Worm (Caenorhabditis elegans) whole organism, L4 larva: ENCODE results near the gene tost-1.

Source experiments
- D1046.2 ChIP-seq: fragments of 200-800 bp; sonication (Bioruptor generic); IDR thresholded peaks from 2 replicates; pipeline ENCODE4 v1.3.6; 2022; ENCODE audit warnings: missing genetic modification characterization, missing compliant biosample characterization
- F49E8.2 ChIP-seq: sonication (generic microtip); optimal IDR thresholded peaks from 2 replicates; lab custom pipeline; 2016; ENCODE audit warnings: missing compliant biosample characterization, mild to moderate bottlenecking, missing genetic modification characterization, borderline replicate concordance
- R02D3.7 ChIP-seq: fragments of 150-350 bp; sonication (generic microtip); optimal IDR thresholded peaks from 3 replicates; lab custom pipeline; 2014; ENCODE audit warnings: missing biosample characterization, missing genetic modification characterization
- Y105C5A.15 ChIP-seq: fragments of 200-800 bp; sonication (Bioruptor generic); IDR thresholded peaks from 2 replicates; pipeline ENCODE4 v1.3.6; 2022; ENCODE audit warnings: missing genetic modification characterization, missing compliant biosample characterization
- Y5F2A.4 ChIP-seq: fragments of 200-800 bp; sonication (Bioruptor generic); optimal IDR thresholded peaks from 2 replicates; lab custom pipeline; 2018; ENCODE audit warnings: mild to moderate bottlenecking, missing genetic modification characterization, missing compliant biosample characterization
- aha-1 ChIP-seq: fragments of 150-350 bp; peaks from one replicate; lab custom pipeline; 2014; ENCODE audit warnings: missing biosample characterization, missing genetic modification characterization
- arid-1 ChIP-seq: fragments of 200-800 bp; sonication (Bioruptor generic); conservative IDR thresholded peaks from 2 replicates; pipeline ENCODE4 v1.3.6; 2022; ENCODE audit warnings: missing genetic modification reagents, missing genetic modification characterization, missing compliant biosample characterization
- attf-4 ChIP-seq: sonication (generic microtip); optimal IDR thresholded peaks from 3 replicates; lab custom pipeline; 2017; ENCODE audit warnings: missing biosample characterization, missing genetic modification characterization
- ceh-32 ChIP-seq: sonication (generic microtip); optimal IDR thresholded peaks from 2 replicates; lab custom pipeline; 2016; ENCODE audit warnings: mild to moderate bottlenecking, missing genetic modification characterization, missing compliant biosample characterization; ENCODE audit not compliant: poor library complexity
- ceh-44 ChIP-seq: fragments of 200-800 bp; sonication (Bioruptor generic); IDR thresholded peaks from 2 replicates; pipeline ENCODE4 v1.3.6; 2022; ENCODE audit warnings: missing genetic modification reagents, missing genetic modification characterization, missing compliant biosample characterization
- ceh-82 ChIP-seq: sonication (generic microtip); optimal IDR thresholded peaks from 2 replicates; lab custom pipeline; 2017; ENCODE audit warnings: missing biosample characterization, missing genetic modification characterization
- daf-12 ChIP-seq: fragments of 150-350 bp; optimal IDR thresholded peaks from 2 replicates; lab custom pipeline; 2014; ENCODE audit warnings: missing biosample characterization, missing genetic modification reagents, missing genetic modification characterization
- daf-16 ChIP-seq, 3 experiments: sonication (generic microtip); optimal IDR thresholded peaks; 2 replicates each; lab custom pipeline; 2016 to 2017; ENCODE audit warnings: missing genetic modification characterization in 3 of 3, missing genetic modification reagents in 3 of 3, mild to moderate bottlenecking in 2 of 3, missing compliant biosample characterization in 2 of 3, missing biosample characterization in 1 of 3, moderate library complexity in 1 of 3
- daf-19 ChIP-seq: fragments of 200-800 bp; sonication (Bioruptor generic); conservative IDR thresholded peaks from 2 replicates; pipeline ENCODE4 v1.3.6; 2022; ENCODE audit warnings: missing genetic modification characterization, missing compliant biosample characterization
- dmd-6 ChIP-seq: fragments of 200-800 bp; sonication (Bioruptor generic); IDR thresholded peaks from 2 replicates; pipeline ENCODE4 v1.3.6; 2022; ENCODE audit warnings: missing genetic modification reagents, missing genetic modification characterization, missing compliant biosample characterization
- dpl-1 ChIP-seq: fragments of 150-350 bp; optimal IDR thresholded peaks from 2 replicates; lab custom pipeline; 2014; ENCODE audit warnings: missing biosample characterization, missing genetic modification reagents, missing genetic modification characterization
- egl-27 ChIP-seq: sonication (generic microtip); optimal IDR thresholded peaks from 3 replicates; lab custom pipeline; 2017; ENCODE audit warnings: missing biosample characterization, missing genetic modification reagents, missing genetic modification characterization
- fos-1 ChIP-seq: fragments of 150-350 bp; optimal IDR thresholded peaks from 2 replicates; lab custom pipeline; 2014; ENCODE audit warnings: missing biosample characterization, missing genetic modification characterization
- gei-8 ChIP-seq: fragments of 200-800 bp; sonication (Bioruptor generic); optimal IDR thresholded peaks from 2 replicates; lab custom pipeline; 2018; ENCODE audit warnings: mild to moderate bottlenecking, missing genetic modification characterization, missing compliant biosample characterization
- hif-1 ChIP-seq, 2 experiments: sonication (generic microtip); optimal IDR thresholded peaks; 2 replicates each; lab custom pipeline; 2016 to 2017; ENCODE audit warnings: missing compliant biosample characterization in 2 of 2, missing genetic modification characterization in 2 of 2, missing genetic modification reagents in 2 of 2, missing genotype in 2 of 2, mild to moderate bottlenecking in 1 of 2
- hlh-11 ChIP-seq: fragments of 200-800 bp; sonication (Bioruptor generic); optimal IDR thresholded peaks from 2 replicates; lab custom pipeline; 2018; ENCODE audit warnings: mild to moderate bottlenecking, missing genetic modification characterization, missing compliant biosample characterization
- hlh-30 ChIP-seq: sonication (generic microtip); optimal IDR thresholded peaks from 2 replicates; lab custom pipeline; 2017; ENCODE audit warnings: antibody characterized with exemption, mild to moderate bottlenecking, missing genetic modification characterization, missing compliant biosample characterization; ENCODE audit not compliant: insufficient read depth
- hmg-1.1 ChIP-seq: fragments of 200-800 bp; sonication (Bioruptor generic); IDR thresholded peaks from 2 replicates; pipeline ENCODE4 v1.3.6; 2022; ENCODE audit warnings: missing genetic modification reagents, missing genetic modification characterization, missing compliant biosample characterization
- lim-7 ChIP-seq: fragments of 200-800 bp; sonication (Bioruptor generic); IDR thresholded peaks from 2 replicates; pipeline ENCODE4 v1.3.6; 2022; ENCODE audit warnings: missing genetic modification characterization, missing compliant biosample characterization
- lin-13 ChIP-seq: fragments of 150-350 bp; optimal IDR thresholded peaks from 2 replicates; lab custom pipeline; 2014; ENCODE audit warnings: missing biosample characterization, missing genetic modification reagents, missing genetic modification characterization
- lin-29 ChIP-seq: fragments of 200-800 bp; sonication (Bioruptor generic); IDR thresholded peaks from 2 replicates; pipeline ENCODE4 v1.3.6; 2022; ENCODE audit warnings: missing genetic modification reagents, missing genetic modification characterization, missing compliant biosample characterization
- lin-38 ChIP-seq: fragments of 200-800 bp; sonication (Bioruptor generic); IDR thresholded peaks from 2 replicates; pipeline ENCODE4 v1.3.6; 2022; ENCODE audit warnings: missing genetic modification reagents, missing genetic modification characterization, missing compliant biosample characterization
- mxl-2 ChIP-seq: fragments of 200-800 bp; sonication (Bioruptor generic); conservative IDR thresholded peaks from 2 replicates; pipeline ENCODE4 v1.3.6; 2022; ENCODE audit warnings: missing genetic modification reagents, missing genetic modification characterization, missing compliant biosample characterization
- mxl-3 ChIP-seq: fragments of 200-800 bp; sonication (Bioruptor generic); optimal IDR thresholded peaks from 2 replicates; lab custom pipeline; 2018; ENCODE audit warnings: mild to moderate bottlenecking, missing genetic modification characterization, missing compliant biosample characterization
- nhr-11 ChIP-seq: fragments of 150-350 bp; optimal IDR thresholded peaks from 2 replicates; lab custom pipeline; 2014; ENCODE audit warnings: missing biosample characterization, missing genetic modification characterization
- nhr-25 ChIP-seq: sonication (generic microtip); optimal IDR thresholded peaks from 2 replicates; lab custom pipeline; 2017; ENCODE audit warnings: missing genetic modification characterization, mild to moderate bottlenecking, missing compliant biosample characterization, antibody characterized with exemption, moderate library complexity, borderline replicate concordance; ENCODE audit not compliant: insufficient read depth
- nhr-77 ChIP-seq: fragments of 150-350 bp; optimal IDR thresholded peaks from 2 replicates; lab custom pipeline; 2014; ENCODE audit warnings: missing biosample characterization, missing genetic modification characterization
- pqm-1 ChIP-seq: sonication (generic microtip); optimal IDR thresholded peaks from 2 replicates; lab custom pipeline; 2017; ENCODE audit warnings: missing biosample characterization, missing genetic modification characterization
- rbr-2 ChIP-seq: sonication (generic microtip); optimal IDR thresholded peaks from 2 replicates; lab custom pipeline; 2016; ENCODE audit warnings: missing genotype, missing genetic modification characterization, missing compliant biosample characterization
- snpc-1.2 ChIP-seq: fragments of 200-800 bp; sonication (Bioruptor generic); IDR thresholded peaks from 2 replicates; pipeline ENCODE4 v1.3.6; 2022; ENCODE audit warnings: missing genetic modification reagents, missing genetic modification characterization, missing compliant biosample characterization
- snpc-4 ChIP-seq: fragments of 150-350 bp; optimal IDR thresholded peaks from 2 replicates; lab custom pipeline; 2014; ENCODE audit warnings: missing biosample characterization, missing genetic modification characterization
- spr-1 ChIP-seq: sonication (generic microtip); optimal IDR thresholded peaks from 2 replicates; lab custom pipeline; 2016; ENCODE audit warnings: mild to moderate bottlenecking, missing genetic modification characterization, missing compliant biosample characterization
- spr-3 ChIP-seq: fragments of 200-800 bp; sonication (Bioruptor generic); optimal IDR thresholded peaks from 2 replicates; lab custom pipeline; 2018; ENCODE audit warnings: mild to moderate bottlenecking, missing genetic modification characterization, missing compliant biosample characterization
- tag-97 ChIP-seq: fragments of 200-800 bp; sonication (Bioruptor generic); IDR thresholded peaks from 2 replicates; pipeline ENCODE4 v1.3.6; 2022; ENCODE audit warnings: missing genetic modification characterization, missing compliant biosample characterization
- zag-1 ChIP-seq: fragments of 150-350 bp; optimal IDR thresholded peaks from 2 replicates; lab custom pipeline; 2014; ENCODE audit warnings: missing biosample characterization, missing genetic modification characterization
- zfp-3 ChIP-seq: fragments of 200-800 bp; sonication (Bioruptor generic); conservative IDR thresholded peaks from 2 replicates; pipeline ENCODE4 v1.3.6; 2022; ENCODE audit warnings: missing genetic modification reagents, missing genetic modification characterization, missing compliant biosample characterization
- zip-11 ChIP-seq: fragments of 200-800 bp; sonication (Bioruptor generic); IDR thresholded peaks from 2 replicates; pipeline ENCODE4 v1.3.6; 2022; ENCODE audit warnings: missing genetic modification characterization, missing compliant biosample characterization
- ztf-11 ChIP-seq: fragments of 150-350 bp; optimal IDR thresholded peaks from 2 replicates; lab custom pipeline; 2014; ENCODE audit warnings: missing biosample characterization, missing genetic modification characterization

The tost-1 gene

ce11 chrIII:4899728-4900127 lies 21.6 kb upstream of the tost-1 start (continued):
- TF ChIP-seq ceh-32 (tag; lab: Kevin White, UChicago) (peak; percentile 88), lin-29 (GFP tag; lab: Robert Waterston, UW) (peak; percentile 94), tag-97 (no peak), daf-12 (tag; lab: Kevin White, UChicago) (no peak), gei-8 (GFP tag; lab: Kevin White, UChicago) (peak; percentile 99), spr-3 (peak; percentile 93), pqm-1 (tag; lab: Kevin White, UChicago) (peak; percentile 31), Y5F2A.4 (GFP tag; lab: Kevin White, UChicago) (peak; percentile 85), fos-1 (tag; lab: Kevin White, UChicago) (no peak), hlh-11 (tag; lab: Kevin White, UChicago) (peak; percentile 100), attf-4 (tag; lab: Kevin White, UChicago) (no peak), snpc-1.2 (GFP tag; lab: Robert Waterston, UW) (peak; percentile 78), R02D3.7 (tag; lab: Kevin White, UChicago) (no peak), lin-13 (GFP tag; lab: Kevin White, UChicago) (peak; percentile 97), mxl-2 (peak; percentile 88), rbr-2 (tag; lab: Kevin White, UChicago) (peak; percentile 99), egl-27 (tag; lab: Kevin White, UChicago) (peak; percentile 62), daf-16 (GFP tag; optimal IDR thresholded peaks at IDR 0.05; lab: Kevin White, UChicago) (peak; percentile 78 to 97), daf-16 (tag; optimal IDR thresholded peaks at IDR 0.05; lab: Kevin White, UChicago) (peak; percentile 65), dpl-1 (GFP tag; lab: Kevin White, UChicago) (peak; percentile 93), nhr-77 (peak; percentile 96), snpc-4 (tag; lab: Kevin White, UChicago) (peak; percentile 12), Y105C5A.15 (GFP tag; lab: Robert Waterston, UW) (no peak), zfp-3 (GFP tag; lab: Robert Waterston, UW) (peak; percentile 96), zag-1 (tag; lab: Kevin White, UChicago) (peak; percentile 62), hmg-1.1 (GFP tag; lab: Robert Waterston, UW) (peak; percentile 98), F49E8.2 (no peak), nhr-11 (tag; lab: Kevin White, UChicago) (peak; percentile 99), daf-19 (GFP tag; lab: Robert Waterston, UW) (peak; percentile 96), D1046.2 (GFP tag; lab: Robert Waterston, UW) (peak; percentile 93), hlh-30 (tag; lab: Kevin White, UChicago) (peak; percentile 100), zip-11 (GFP tag; lab: Robert Waterston, UW) (no peak), nhr-25 (tag; lab: Kevin White, UChicago) (peak; percentile 98), lin-38 (GFP tag; lab: Robert Waterston, UW) (peak; percentile 94), mxl-3 (GFP tag; lab: Kevin White, UChicago) (peak; percentile 99), ztf-11 (tag; lab: Kevin White, UChicago) (no peak)

- TF ChIP-seq aha-1 (tag; lab: Kevin White, UChicago) (peak; percentile 50), Y105C5A.15 (GFP tag; lab: Robert Waterston, UW) (no peak), spr-1 (tag; lab: Kevin White, UChicago) (no peak), hlh-30 (tag; lab: Kevin White, UChicago) (peak; percentile 76), ceh-44 (no peak), arid-1 (GFP tag; lab: Robert Waterston, UW) (no peak), ceh-82 (tag; lab: Kevin White, UChicago) (no peak), R02D3.7 (tag; lab: Kevin White, UChicago) (no peak), lim-7 (GFP tag; lab: Robert Waterston, UW) (no peak), dmd-6 (GFP tag; lab: Robert Waterston, UW) (peak; percentile 5; the same call in 1 of the 2 replicates), hif-1 (tag; optimal IDR thresholded peaks at IDR 0.05; lab: Kevin White, UChicago) (no peak)
These were observed 21.0 kb upstream of the tost-1 start, which contains the start of gene nhl-2 for ce11 chrIII:4899035-4899578. nhl-2 (minus strand) TSS chrIII:4899085.
